Worm (Caenorhabditis elegans) whole organism, L1 larva: ENCODE results near the gene F41D9.2.
A peak's percentile ranks its signal among the peaks of the same experiment; 100 is the strongest.

Experiments
- C16A3.4 ChIP-seq: fragments of 150-350 bp; optimal IDR thresholded peaks from 2 replicates; lab custom pipeline; 2014; ENCODE audit warnings: missing biosample characterization, missing genetic modification characterization
- C34B4.2 ChIP-seq: sonication (generic microtip); optimal IDR thresholded peaks from 2 replicates; lab custom pipeline; 2017; ENCODE audit warnings: mild to moderate bottlenecking, missing genetic modification characterization, missing compliant biosample characterization
- F16B12.6 ChIP-seq: fragments of 150-350 bp; optimal IDR thresholded peaks from 2 replicates; lab custom pipeline; 2014; ENCODE audit warnings: missing biosample characterization, missing genetic modification characterization
- Y116A8C.19 ChIP-seq: sonication (generic microtip); optimal IDR thresholded peaks from 2 replicates; lab custom pipeline; 2016; ENCODE audit warnings: missing compliant biosample characterization, missing genetic modification characterization, borderline replicate concordance
- alr-1 ChIP-seq: fragments of 200-800 bp; sonication (Bioruptor generic); optimal IDR thresholded peaks from 2 replicates; lab custom pipeline; 2018; ENCODE audit warnings: borderline replicate concordance, mild to moderate bottlenecking, missing genetic modification characterization, missing compliant biosample characterization
- ama-1 ChIP-seq: fragments of 150-350 bp; optimal IDR thresholded peaks from 2 replicates; lab custom pipeline; 2014
- blmp-1 ChIP-seq: fragments of 150-350 bp; optimal IDR thresholded peaks from 2 replicates; lab custom pipeline; 2014; ENCODE audit warnings: missing biosample characterization, missing genetic modification characterization
- dpl-1 ChIP-seq, 3 experiments: fragments of 150-350 bp in 2 of 3; sonication (generic microtip) in 1 of 3; optimal IDR thresholded peaks; 2 replicates each; lab custom pipeline; 2014 to 2017; ENCODE audit warnings: missing biosample characterization in 3 of 3, missing genetic modification characterization in 3 of 3, missing genetic modification reagents in 3 of 3
- efl-1 ChIP-seq, 4 experiments: fragments of 150-350 bp; optimal IDR thresholded peaks in 3 of 4; peaks in 1 of 4; 1 replicate in 1 of 4; 2 replicates in 3 of 4; lab custom pipeline; 2014; ENCODE audit warnings: missing biosample characterization in 2 of 4, missing genetic modification characterization in 2 of 4, missing genetic modification reagents in 2 of 4
- egl-13 ChIP-seq: sonication (generic microtip); optimal IDR thresholded peaks from 2 replicates; lab custom pipeline; 2016; ENCODE audit warnings: missing genotype, missing genetic modification reagents, missing genetic modification characterization, missing compliant biosample characterization
- elt-2 ChIP-seq: sonication (generic microtip); optimal IDR thresholded peaks from 2 replicates; lab custom pipeline; 2016; ENCODE audit warnings: missing genetic modification characterization, mild to moderate bottlenecking, inconsistent platforms, missing compliant biosample characterization, missing genetic modification reagents
- elt-3 ChIP-seq, 6 experiments: fragments of 150-350 bp in 1 of 6; sonication (generic microtip); optimal IDR thresholded peaks; 2 replicates each; lab custom pipeline; 2017 to 2018; ENCODE audit warnings: missing biosample characterization in 6 of 6, missing genetic modification characterization in 6 of 6, inconsistent platforms in 1 of 6
- fos-1 ChIP-seq: fragments of 150-350 bp; optimal IDR thresholded peaks from 2 replicates; lab custom pipeline; 2014; ENCODE audit warnings: missing biosample characterization, missing genetic modification characterization
- grh-1 ChIP-seq: fragments of 200-800 bp; sonication (Bioruptor generic); IDR thresholded peaks from 2 replicates; pipeline ENCODE4 v1.3.6; 2022; ENCODE audit warnings: missing genetic modification reagents, missing genetic modification characterization, missing compliant biosample characterization
- hlh-17 ChIP-seq: fragments of 200-800 bp; sonication (Bioruptor generic); optimal IDR thresholded peaks from 2 replicates; lab custom pipeline; 2018; ENCODE audit warnings: missing genetic modification characterization, mild to moderate bottlenecking, missing compliant biosample characterization, moderate library complexity, borderline replicate concordance
- hpl-2 ChIP-seq: fragments of 150-350 bp; optimal IDR thresholded peaks from 2 replicates; lab custom pipeline; 2014; ENCODE audit warnings: missing biosample characterization, missing genetic modification reagents, missing genetic modification characterization
- jun-1 ChIP-seq: fragments of 150-350 bp; optimal IDR thresholded peaks from 2 replicates; lab custom pipeline; 2014; ENCODE audit warnings: missing biosample characterization, missing genetic modification reagents, missing genetic modification characterization
- lin-13 ChIP-seq: fragments of 150-350 bp; optimal IDR thresholded peaks from 2 replicates; lab custom pipeline; 2014; ENCODE audit warnings: missing biosample characterization, missing genetic modification reagents, missing genetic modification characterization
- lin-14 ChIP-seq: fragments of 200-800 bp; sonication (Bioruptor generic); optimal IDR thresholded peaks from 2 replicates; lab custom pipeline; 2018; ENCODE audit warnings: mild to moderate bottlenecking, missing genetic modification characterization, moderate library complexity, missing compliant biosample characterization
- lin-35 ChIP-seq, 2 experiments: fragments of 150-350 bp; optimal IDR thresholded peaks; 2 replicates each; lab custom pipeline; 2014; ENCODE audit warnings: missing biosample characterization in 2 of 2, missing genetic modification characterization in 2 of 2, missing genetic modification reagents in 2 of 2
- lir-3 ChIP-seq: sonication (generic microtip); optimal IDR thresholded peaks from 2 replicates; lab custom pipeline; 2016; ENCODE audit warnings: mild to moderate bottlenecking, missing genetic modification characterization, moderate library complexity, missing compliant biosample characterization; ENCODE audit not compliant: poor library complexity
- mdl-1 ChIP-seq, 2 experiments: fragments of 150-350 bp; optimal IDR thresholded peaks; 2 replicates each; lab custom pipeline; 2014 to 2017; ENCODE audit warnings: missing biosample characterization in 2 of 2, missing genetic modification characterization in 2 of 2, inconsistent platforms in 1 of 2
- mef-2 ChIP-seq: fragments of 150-350 bp; optimal IDR thresholded peaks from 2 replicates; lab custom pipeline; 2014; ENCODE audit warnings: missing biosample characterization, missing genetic modification characterization
- mep-1 ChIP-seq: fragments of 150-350 bp; optimal IDR thresholded peaks from 2 replicates; lab custom pipeline; 2014; ENCODE audit warnings: missing biosample characterization, missing genetic modification characterization
- nhr-12 ChIP-seq: sonication (generic microtip); optimal IDR thresholded peaks from 2 replicates; lab custom pipeline; 2017; ENCODE audit warnings: missing biosample characterization, missing genetic modification characterization
- nhr-28 ChIP-seq: fragments of 150-350 bp; optimal IDR thresholded peaks from 2 replicates; lab custom pipeline; 2014; ENCODE audit warnings: missing biosample characterization, missing genetic modification characterization
- nhr-47 ChIP-seq: sonication (generic microtip); optimal IDR thresholded peaks from 2 replicates; lab custom pipeline; 2016; ENCODE audit warnings: mild to moderate bottlenecking, missing genetic modification characterization, moderate library complexity, missing compliant biosample characterization
- nhr-71 ChIP-seq: sonication (generic microtip); optimal IDR thresholded peaks from 2 replicates; lab custom pipeline; 2016; ENCODE audit warnings: mild to moderate bottlenecking, missing genetic modification characterization, moderate library complexity, missing compliant biosample characterization
- nhr-77 ChIP-seq: fragments of 150-350 bp; optimal IDR thresholded peaks from 2 replicates; lab custom pipeline; 2014; ENCODE audit warnings: missing biosample characterization, missing genetic modification characterization
- nhr-85 ChIP-seq: sonication (generic microtip); peaks from one replicate; lab custom pipeline; 2016; ENCODE audit warnings: missing genetic modification characterization, inconsistent platforms, missing compliant biosample characterization
- pax-3 ChIP-seq: fragments of 200-800 bp; sonication (Bioruptor generic); optimal IDR thresholded peaks from 2 replicates; lab custom pipeline; 2018; ENCODE audit warnings: mild to moderate bottlenecking, missing genetic modification characterization, moderate library complexity, missing compliant biosample characterization
- pqm-1 ChIP-seq: sonication (generic microtip); optimal IDR thresholded peaks from 3 replicates; lab custom pipeline; 2017; ENCODE audit warnings: missing biosample characterization, missing genetic modification characterization
- rnt-1 ChIP-seq: sonication (generic microtip); optimal IDR thresholded peaks from 2 replicates; lab custom pipeline; 2016; ENCODE audit warnings: mild to moderate bottlenecking, missing genetic modification characterization, moderate library complexity, missing compliant biosample characterization
- snpc-4 ChIP-seq: fragments of 150-350 bp; optimal IDR thresholded peaks from 2 replicates; lab custom pipeline; 2014; ENCODE audit warnings: missing biosample characterization, missing genetic modification characterization
- snu-23 ChIP-seq: sonication (generic microtip); optimal IDR thresholded peaks from 2 replicates; lab custom pipeline; 2016; ENCODE audit warnings: missing genetic modification characterization, missing compliant biosample characterization
- sptf-1 ChIP-seq: fragments of 150-350 bp; optimal IDR thresholded peaks from 2 replicates; lab custom pipeline; 2014; ENCODE audit warnings: missing biosample characterization, missing genetic modification characterization
- sup-37 ChIP-seq: fragments of 200-800 bp; sonication (Bioruptor generic); optimal IDR thresholded peaks from 2 replicates; lab custom pipeline; 2018; ENCODE audit warnings: mild to moderate bottlenecking, missing genetic modification characterization, missing compliant biosample characterization
- swsn-7 ChIP-seq: sonication (generic microtip); optimal IDR thresholded peaks from 2 replicates; lab custom pipeline; 2016; ENCODE audit warnings: missing genetic modification characterization, missing compliant biosample characterization
- unc-130 ChIP-seq: fragments of 150-350 bp; optimal IDR thresholded peaks from 2 replicates; lab custom pipeline; 2017; ENCODE audit warnings: missing biosample characterization, missing genetic modification characterization, inconsistent platforms
- unc-30 ChIP-seq: sonication (generic microtip); optimal IDR thresholded peaks from 2 replicates; lab custom pipeline; 2017; ENCODE audit warnings: missing biosample characterization, missing genetic modification characterization
- unc-86 ChIP-seq: sonication (generic microtip); optimal IDR thresholded peaks from 2 replicates; lab custom pipeline; 2016; ENCODE audit warnings: missing genetic modification characterization, missing compliant biosample characterization
- vab-15 ChIP-seq: sonication (generic microtip); optimal IDR thresholded peaks from 2 replicates; lab custom pipeline; 2017; ENCODE audit warnings: missing genotype, mild to moderate bottlenecking, missing genetic modification characterization, missing compliant biosample characterization
- xbp-1 ChIP-seq: sonication (generic microtip); optimal IDR thresholded peaks from 2 replicates; lab custom pipeline; 2016; ENCODE audit warnings: missing genetic modification characterization, missing compliant biosample characterization
- zag-1 ChIP-seq: fragments of 150-350 bp; optimal IDR thresholded peaks from 2 replicates; lab custom pipeline; 2014; ENCODE audit warnings: missing biosample characterization, missing genetic modification characterization
- ztf-11 ChIP-seq, 2 experiments: sonication (generic microtip); optimal IDR thresholded peaks; 2 replicates each; lab custom pipeline; 2016 to 2017; ENCODE audit warnings: missing genetic modification characterization in 2 of 2, missing biosample characterization in 1 of 2, missing compliant biosample characterization in 1 of 2
- ztf-4 ChIP-seq: fragments of 150-350 bp; optimal IDR thresholded peaks from 2 replicates; lab custom pipeline; 2014; ENCODE audit warnings: missing biosample characterization, missing genetic modification characterization

F41D9.2 gene

DNA sequence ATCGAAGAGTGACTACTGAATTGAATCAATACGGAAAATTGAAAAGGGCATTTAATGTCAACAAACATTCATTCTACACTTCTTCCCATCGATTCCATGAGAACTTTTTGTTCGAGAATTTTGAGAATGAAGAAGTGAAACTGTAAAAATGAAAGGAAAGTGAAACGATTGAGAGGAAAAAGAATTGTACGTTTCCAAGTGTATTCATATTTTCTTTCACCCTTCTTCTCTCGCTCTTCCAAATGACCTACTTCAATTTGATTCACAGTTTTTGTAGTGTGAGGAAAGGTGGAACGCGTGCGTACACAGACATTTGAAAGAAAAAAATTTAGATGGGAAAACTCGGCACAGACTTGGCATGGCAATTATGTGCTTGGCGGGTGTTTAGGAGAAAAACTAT is 39.5 kb upstream of the F41D9.2 start:
- TF ChIP-seq nhr-85 (tag; lab: Kevin White, UChicago) (peak; percentile 42), F16B12.6 (tag; lab: Kevin White, UChicago) (no peak), blmp-1 (tag; lab: Kevin White, UChicago) (peak; percentile 77), egl-13 (no peak)
- TF ChIP-seq, all 84 proteins: peak for 2

DNA sequence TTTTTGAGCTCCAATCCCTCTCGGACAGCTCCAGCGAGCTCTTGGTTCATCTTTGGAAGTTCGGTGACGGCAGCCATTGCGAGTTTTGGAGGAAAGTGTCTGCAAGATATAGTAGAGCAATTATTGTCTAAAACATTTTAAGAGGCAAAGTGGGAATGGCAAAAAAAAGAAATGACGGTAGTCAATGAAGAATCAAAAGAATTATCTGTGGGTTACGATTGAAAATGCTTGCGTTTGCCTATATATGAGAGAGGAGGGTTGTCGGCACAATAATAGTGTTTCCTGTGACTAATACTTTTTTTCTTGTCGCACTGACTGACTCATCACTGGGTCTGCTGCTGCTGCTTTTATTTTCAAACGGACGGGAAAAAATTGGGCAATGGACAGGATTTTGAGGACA is 38.9 kb upstream of the F41D9.2 start, which contains the start of gene tth-1:
Gene tth-1 (minus strand): TSS at position 101 of the 400 bp plus-strand sequence.
- no peak for TF ChIP-seq dpl-1 (GFP tag; optimal IDR thresholded peaks at IDR 0.05; lab: Kevin White, UChicago)
- TF ChIP-seq lin-14, result no peak
- TF ChIP-seq hlh-17 (GFP tag; lab: Kevin White, UChicago), result no peak
- no peak for TF ChIP-seq nhr-28 (tag; lab: Kevin White, UChicago)
- no peak for TF ChIP-seq ztf-11 (tag; optimal IDR thresholded peaks at IDR 0.05; lab: Kevin White, UChicago)
- no peak for TF ChIP-seq unc-86 (tag; lab: Kevin White, UChicago)

DNA sequence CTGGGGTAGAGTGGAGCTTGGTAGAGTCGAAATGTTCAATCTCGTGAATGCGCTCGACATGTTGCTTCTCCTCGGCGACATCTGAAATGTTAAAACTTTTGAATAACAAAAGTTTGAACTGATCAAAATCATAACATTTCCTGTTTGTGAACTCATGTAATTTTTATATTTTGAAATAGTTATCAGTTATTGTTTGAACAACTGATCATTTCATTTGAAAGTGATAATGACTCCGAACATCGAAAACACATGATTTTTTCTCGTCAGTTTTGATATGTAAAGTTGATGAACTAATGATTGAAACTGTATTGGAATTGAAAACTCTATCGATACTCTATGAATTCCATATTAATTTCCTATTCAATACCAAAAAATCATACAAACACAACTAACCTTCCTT is 38.5 kb upstream of the F41D9.2 start:
- peak; percentile 8 for TF ChIP-seq elt-2 (tag; lab: Kevin White, UChicago)
- TF ChIP-seq pqm-1 (tag; lab: Kevin White, UChicago), result no peak

DNA sequence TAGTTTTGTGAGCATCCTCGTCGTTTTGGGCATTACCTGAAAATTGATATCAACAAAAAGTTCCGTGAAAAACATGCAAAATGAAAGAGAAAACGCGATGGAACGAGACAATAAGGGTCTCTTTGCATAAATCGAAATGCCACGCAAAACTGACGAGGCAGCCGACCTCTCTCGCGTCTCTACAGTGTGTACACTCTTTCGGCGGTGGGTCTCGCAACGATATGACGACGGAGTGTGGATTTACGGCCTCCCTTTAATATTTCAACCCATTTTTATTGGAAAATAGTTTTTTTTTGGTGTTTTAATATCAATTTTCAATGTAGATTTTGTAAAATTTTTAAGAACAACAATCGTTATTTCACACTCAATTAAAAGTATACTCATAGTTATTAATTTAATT is 37.3 kb upstream of the F41D9.2 start, which contains the start of gene tag-123:
Gene tag-123 (minus strand): TSS at position 36 of the 400 bp plus-strand sequence.
- TF ChIP-seq sptf-1 (tag; lab: Kevin White, UChicago) (no peak), C16A3.4 (tag; lab: Kevin White, UChicago) (peak; percentile 52), vab-15 (tag; lab: Kevin White, UChicago) (no peak), hlh-17 (GFP tag; lab: Kevin White, UChicago) (no peak), ztf-4 (tag; lab: Kevin White, UChicago) (no peak), elt-3 (tag; optimal IDR thresholded peaks at IDR 0.05; lab: Kevin White, UChicago) (peak in 1 of 6 experiments; percentile 16), xbp-1 (tag; lab: Kevin White, UChicago) (peak; percentile 69), snpc-4 (tag; lab: Kevin White, UChicago) (no peak), grh-1 (no peak), jun-1 (tag; lab: Kevin White, UChicago) (no peak), unc-130 (tag; lab: Kevin White, UChicago) (no peak), rnt-1 (tag; lab: Kevin White, UChicago) (peak; percentile 48), nhr-85 (tag; lab: Kevin White, UChicago) (peak; percentile 74), fos-1 (no peak), mef-2 (tag; lab: Kevin White, UChicago) (no peak), sup-37 (GFP tag; lab: Kevin White, UChicago) (no peak), lin-13 (peak; percentile 37), nhr-12 (tag; lab: Kevin White, UChicago) (no peak), unc-30 (tag; lab: Kevin White, UChicago) (no peak), zag-1 (tag; lab: Kevin White, UChicago) (no peak), hpl-2 (no peak), lin-35 (GFP tag; optimal IDR thresholded peaks at IDR 0.05; lab: Kevin White, UChicago) (peak; percentile 48 to 72), nhr-77 (tag; lab: Kevin White, UChicago) (no peak), C34B4.2 (no peak), alr-1 (tag; lab: Kevin White, UChicago) (no peak), nhr-47 (tag; lab: Kevin White, UChicago) (peak; percentile 58), ama-1 (no peak), Y116A8C.19 (tag; lab: Kevin White, UChicago) (no peak), pax-3 (tag; lab: Kevin White, UChicago) (no peak), elt-2 (tag; lab: Kevin White, UChicago) (no peak), swsn-7 (tag; lab: Kevin White, UChicago) (peak; percentile 54), snu-23 (GFP tag; lab: Kevin White, UChicago) (peak; percentile 70), nhr-71 (tag; lab: Kevin White, UChicago) (peak; percentile 70), blmp-1 (tag; lab: Kevin White, UChicago) (peak; percentile 68), lir-3 (tag; lab: Kevin White, UChicago) (no peak), dpl-1 (GFP tag; optimal IDR thresholded peaks at IDR 0.05; lab: Kevin White, UChicago) (peak; percentile 36 to 45 (median 39)), mdl-1 (tag; optimal IDR thresholded peaks at IDR 0.05; lab: Kevin White, UChicago) (peak in 1 of 2 experiments; percentile 44), efl-1 (optimal IDR thresholded peaks at IDR 0.05; lab: Kevin White, UChicago) (peak; percentile 47 to 61), efl-1 (GFP tag; optimal IDR thresholded peaks at IDR 0.05 in 1 of 2; lab: Kevin White, UChicago) (peak; percentile 30 to 91), mep-1 (tag; lab: Kevin White, UChicago) (peak; percentile 63)
